Worm (Caenorhabditis elegans) whole organism, young adult: ENCODE data around the gene aat-4.

Experiments used
- B0035.1 ChIP-seq: sonication (generic microtip); optimal IDR thresholded peaks from 2 replicates; lab custom pipeline; 2016; ENCODE audit warnings: missing genetic modification characterization, mild to moderate bottlenecking, missing compliant biosample characterization, missing genotype, missing genetic modification reagents
- B0336.3 ChIP-seq: fragments of 200-800 bp; sonication (Bioruptor generic); IDR thresholded peaks from 2 replicates; pipeline ENCODE4 v1.3.6; 2022; ENCODE audit warnings: missing genetic modification characterization, missing compliant biosample characterization
- D2030.7 ChIP-seq: fragments of 200-800 bp; sonication (Bioruptor generic); IDR thresholded peaks from 2 replicates; pipeline ENCODE4 v1.3.6; 2022; ENCODE audit warnings: missing genetic modification reagents, missing genetic modification characterization, missing compliant biosample characterization
- F10E7.11 ChIP-seq: sonication (generic microtip); optimal IDR thresholded peaks from 2 replicates; lab custom pipeline; 2017; ENCODE audit warnings: mild to moderate bottlenecking, missing genetic modification characterization, moderate library complexity, missing compliant biosample characterization
- F39B2.1 ChIP-seq: fragments of 200-800 bp; sonication (Bioruptor generic); IDR thresholded peaks from 2 replicates; pipeline ENCODE4 v1.3.6; 2022; ENCODE audit warnings: missing genetic modification reagents, missing genetic modification characterization, missing compliant biosample characterization
- F49E8.2 ChIP-seq: sonication (generic microtip); optimal IDR thresholded peaks from 3 replicates; lab custom pipeline; 2017; ENCODE audit warnings: missing genetic modification characterization, mild to moderate bottlenecking, missing compliant biosample characterization, antibody characterized with exemption, moderate library complexity; ENCODE audit not compliant: insufficient read depth
- K12H6.12 ChIP-seq: fragments of 200-800 bp; sonication (Bioruptor generic); optimal IDR thresholded peaks from 2 replicates; lab custom pipeline; 2018; ENCODE audit warnings: mild to moderate bottlenecking, missing genetic modification characterization, missing compliant biosample characterization
- T07F8.4 ChIP-seq: sonication (generic microtip); optimal IDR thresholded peaks from 2 replicates; lab custom pipeline; 2016; ENCODE audit warnings: mild to moderate bottlenecking, missing genetic modification characterization, moderate library complexity, missing compliant biosample characterization
- T26A5.8 ChIP-seq: sonication (generic microtip); optimal IDR thresholded peaks from 2 replicates; lab custom pipeline; 2016; ENCODE audit warnings: missing genetic modification characterization, missing compliant biosample characterization
- Y53F4B.3 ChIP-seq: fragments of 200-800 bp; sonication (Bioruptor generic); IDR thresholded peaks from 2 replicates; pipeline ENCODE4 v1.3.6; 2022; ENCODE audit warnings: missing genetic modification reagents, missing genetic modification characterization, missing compliant biosample characterization
- Y56A3A.18 ChIP-seq: fragments of 200-800 bp; sonication (Bioruptor generic); IDR thresholded peaks from 2 replicates; pipeline ENCODE4 v1.3.6; 2022; ENCODE audit warnings: missing genetic modification reagents, missing genetic modification characterization, missing compliant biosample characterization
- aptf-3 ChIP-seq: fragments of 200-800 bp; sonication (Bioruptor generic); IDR thresholded peaks from 2 replicates; pipeline ENCODE4 v1.3.6; 2022; ENCODE audit warnings: missing genetic modification characterization, missing compliant biosample characterization
- athp-1 ChIP-seq: sonication (generic microtip); optimal IDR thresholded peaks from 2 replicates; lab custom pipeline; 2017; ENCODE audit warnings: mild to moderate bottlenecking, missing genetic modification characterization, missing compliant biosample characterization
- attf-6 ChIP-seq: fragments of 200-800 bp; sonication (Bioruptor generic); IDR thresholded peaks from 2 replicates; pipeline ENCODE4 v1.3.6; 2022; ENCODE audit warnings: missing genetic modification reagents, missing genetic modification characterization, missing compliant biosample characterization
- ceh-91 ChIP-seq: fragments of 200-800 bp; sonication (Bioruptor generic); IDR thresholded peaks from 2 replicates; pipeline ENCODE4 v1.3.6; 2022; ENCODE audit warnings: missing genetic modification reagents, missing genetic modification characterization, missing compliant biosample characterization
- die-1 ChIP-seq: sonication (generic microtip); optimal IDR thresholded peaks from 2 replicates; lab custom pipeline; 2016; ENCODE audit warnings: missing genotype, mild to moderate bottlenecking, missing genetic modification characterization, missing compliant biosample characterization
- dox-1 ChIP-seq: fragments of 200-800 bp; sonication (Bioruptor generic); IDR thresholded peaks from 2 replicates; pipeline ENCODE4 v1.3.6; 2022; ENCODE audit warnings: missing genetic modification reagents, missing genetic modification characterization, missing compliant biosample characterization
- efl-1 ChIP-seq: fragments of 150-350 bp; optimal IDR thresholded peaks from 2 replicates; lab custom pipeline; 2014; ENCODE audit warnings: missing biosample characterization, missing genetic modification reagents, missing genetic modification characterization
- egl-18 ChIP-seq: fragments of 200-800 bp; sonication (Bioruptor generic); IDR thresholded peaks from 2 replicates; pipeline ENCODE4 v1.3.6; 2022; ENCODE audit warnings: missing genetic modification reagents, missing genetic modification characterization, missing compliant biosample characterization
- egrh-3 ChIP-seq: fragments of 200-800 bp; sonication (Bioruptor generic); IDR thresholded peaks from 2 replicates; pipeline ENCODE4 v1.3.6; 2022; ENCODE audit warnings: missing genetic modification reagents, missing genetic modification characterization, missing compliant biosample characterization
- him-1 ChIP-seq: sonication (generic microtip); optimal IDR thresholded peaks from 2 replicates; lab custom pipeline; 2016; ENCODE audit warnings: missing genotype, missing genetic modification reagents, missing genetic modification characterization, missing compliant biosample characterization
- hsf-1 ChIP-seq: fragments of 200-800 bp; sonication (Bioruptor generic); IDR thresholded peaks from 2 replicates; pipeline ENCODE4 v1.3.6; 2022; ENCODE audit warnings: missing genetic modification reagents, missing genetic modification characterization, missing compliant biosample characterization
- let-607 ChIP-seq, 2 experiments: fragments of 200-800 bp in 1 of 2; sonication (Bioruptor generic) in 1 of 2; sonication (generic microtip) in 1 of 2; optimal IDR thresholded peaks; 2 replicates each; lab custom pipeline; 2016 to 2018; ENCODE audit warnings: mild to moderate bottlenecking in 2 of 2, missing compliant biosample characterization in 2 of 2, missing genetic modification characterization in 2 of 2, moderate library complexity in 2 of 2, missing genotype in 1 of 2
- lin-40 ChIP-seq: sonication (generic microtip); optimal IDR thresholded peaks from 2 replicates; lab custom pipeline; 2016; ENCODE audit warnings: missing genetic modification characterization, mild to moderate bottlenecking, missing compliant biosample characterization, missing genotype, missing genetic modification reagents
- lir-1 ChIP-seq: fragments of 200-800 bp; sonication (Bioruptor generic); conservative IDR thresholded peaks from 2 replicates; pipeline ENCODE4 v1.3.6; 2022; ENCODE audit warnings: missing genetic modification reagents, missing genetic modification characterization, missing compliant biosample characterization
- lsl-1 ChIP-seq: fragments of 200-800 bp; sonication (Bioruptor generic); optimal IDR thresholded peaks from 2 replicates; lab custom pipeline; 2018; ENCODE audit warnings: mild to moderate bottlenecking, missing genetic modification characterization, moderate library complexity, missing compliant biosample characterization
- madf-6 ChIP-seq: fragments of 200-800 bp; sonication (Bioruptor generic); IDR thresholded peaks from 2 replicates; pipeline ENCODE4 v1.3.6; 2022; ENCODE audit warnings: missing genetic modification reagents, missing genetic modification characterization, missing compliant biosample characterization
- mes-4 ChIP-seq: sonication (generic microtip); optimal IDR thresholded peaks from 2 replicates; lab custom pipeline; 2016; ENCODE audit warnings: missing genotype, missing genetic modification characterization, missing compliant biosample characterization
- mxl-1 ChIP-seq: sonication (generic microtip); optimal IDR thresholded peaks from 2 replicates; lab custom pipeline; 2016; ENCODE audit warnings: missing genetic modification characterization, missing compliant biosample characterization
- nfya-1 ChIP-seq: sonication (generic microtip); optimal IDR thresholded peaks from 2 replicates; lab custom pipeline; 2017; ENCODE audit warnings: antibody characterized with exemption, missing compliant biosample characterization, missing genetic modification characterization, borderline replicate concordance; ENCODE audit not compliant: insufficient read depth
- nhr-27 ChIP-seq: fragments of 200-800 bp; sonication (Bioruptor generic); optimal IDR thresholded peaks from 2 replicates; lab custom pipeline; 2018; ENCODE audit warnings: mild to moderate bottlenecking, missing genetic modification characterization, moderate library complexity, missing compliant biosample characterization
- pbrm-1 ChIP-seq: fragments of 200-800 bp; sonication (Bioruptor generic); IDR thresholded peaks from 2 replicates; pipeline ENCODE4 v1.3.6; 2022; ENCODE audit warnings: missing genetic modification reagents, missing genetic modification characterization, missing compliant biosample characterization
- repo-1 ChIP-seq: sonication (generic microtip); optimal IDR thresholded peaks from 2 replicates; lab custom pipeline; 2017; ENCODE audit warnings: mild to moderate bottlenecking, missing genetic modification characterization, missing compliant biosample characterization
- rpc-1 ChIP-seq, 2 experiments: fragments of 150-350 bp in 1 of 2; sonication (generic microtip) in 1 of 2; optimal IDR thresholded peaks; 2 replicates each; lab custom pipeline; 2014 to 2018; ENCODE audit warnings: missing biosample characterization in 1 of 2, missing genetic modification characterization in 1 of 2, missing genetic modification reagents in 1 of 2, missing genotype in 1 of 2
- sdz-38 ChIP-seq: sonication (generic microtip); optimal IDR thresholded peaks from 2 replicates; lab custom pipeline; 2016; ENCODE audit warnings: missing genotype, missing genetic modification characterization, missing compliant biosample characterization
- tbp1 ChIP-seq: fragments of 200-800 bp; sonication (Bioruptor generic); optimal IDR thresholded peaks from 2 replicates; lab custom pipeline; 2018; ENCODE audit warnings: mild to moderate bottlenecking, missing genetic modification characterization, missing compliant biosample characterization
- ztf-18 ChIP-seq: sonication (generic microtip); optimal IDR thresholded peaks from 2 replicates; lab custom pipeline; 2016; ENCODE audit warnings: missing genotype, mild to moderate bottlenecking, missing genetic modification characterization, missing compliant biosample characterization
- ztf-3 ChIP-seq: fragments of 200-800 bp; sonication (Bioruptor generic); optimal IDR thresholded peaks from 2 replicates; lab custom pipeline; 2018; ENCODE audit warnings: mild to moderate bottlenecking, missing genetic modification characterization, missing compliant biosample characterization
- ztf-6 ChIP-seq: fragments of 200-800 bp; sonication (Bioruptor generic); IDR thresholded peaks from 2 replicates; pipeline ENCODE4 v1.3.6; 2022; ENCODE audit warnings: missing genetic modification reagents, missing genetic modification characterization, missing compliant biosample characterization

Gene aat-4

DNA sequence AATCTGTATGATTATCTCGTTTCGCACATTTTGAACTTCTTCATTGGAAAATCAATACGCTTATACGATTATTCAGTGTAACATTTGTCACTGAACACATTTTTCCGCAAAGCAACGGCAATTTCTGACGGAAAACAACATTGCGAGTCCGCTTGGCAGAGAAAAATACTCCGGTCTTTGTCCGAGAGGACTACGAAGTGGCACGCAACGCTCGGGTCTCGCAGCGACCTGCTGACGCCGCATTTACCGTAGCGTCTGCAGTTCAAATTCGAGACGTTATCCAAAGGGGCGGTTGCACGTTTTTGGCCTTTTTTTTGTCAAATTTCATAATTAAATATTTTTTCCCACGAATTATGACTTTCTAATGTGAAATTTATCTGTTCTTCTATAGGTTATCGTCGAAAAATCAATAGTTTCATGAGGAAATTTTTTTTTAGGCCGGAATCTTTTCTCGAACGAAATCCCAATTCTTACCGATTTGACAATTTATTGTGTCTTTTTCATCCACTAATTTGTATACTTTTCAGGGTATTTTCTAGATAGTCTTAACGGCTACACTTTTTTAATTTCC is 48.2 kb upstream of the aat-4 start, which contains the start of gene sqd-1 (continued):
- TF ChIP-seq dox-1 (peak; percentile 96), ceh-91 (GFP tag; lab: Robert Waterston, UW) (peak; percentile 89), F49E8.2 (tag; lab: Kevin White, UChicago) (peak; percentile 78), K12H6.12 (peak; percentile 91), mxl-1 (tag; lab: Kevin White, UChicago) (no peak), aptf-3 (GFP tag; lab: Robert Waterston, UW) (0 out of 2 replicates have a peak, but pooled peaks have one; percentile 36), madf-6 (GFP tag; lab: Robert Waterston, UW) (peak; percentile 86), repo-1 (tag; lab: Kevin White, UChicago) (peak; percentile 90), hsf-1 (GFP tag; lab: Robert Waterston, UW) (peak; percentile 76; the same call in 1 of the 2 replicates), lin-40 (peak; percentile 96), ztf-18 (tag; lab: Kevin White, UChicago) (peak; percentile 48), F10E7.11 (tag; lab: Kevin White, UChicago) (no peak), egl-18 (GFP tag; lab: Robert Waterston, UW) (peak; percentile 72; the same call in 1 of the 2 replicates), T26A5.8 (tag; lab: Kevin White, UChicago) (peak; percentile 9), tbp1 (GFP tag; lab: Kevin White, UChicago) (peak; percentile 75), pbrm-1 (peak; percentile 96), T07F8.4 (tag; lab: Kevin White, UChicago) (no peak), nhr-27 (tag; lab: Kevin White, UChicago) (peak; percentile 57), ztf-3 (no peak), Y56A3A.18 (peak; percentile 91), lir-1 (GFP tag; lab: Robert Waterston, UW) (peak; percentile 91), die-1 (tag; lab: Kevin White, UChicago) (peak; percentile 55), B0336.3 (GFP tag; lab: Robert Waterston, UW) (peak; percentile 93), rpc-1 (optimal IDR thresholded peaks at IDR 0.05; lab: Kevin White, UChicago) (peak; percentile 14), rpc-1 (tag; optimal IDR thresholded peaks at IDR 0.05; lab: Kevin White, UChicago) (no peak), ztf-6 (GFP tag; lab: Robert Waterston, UW) (peak; percentile 78), lsl-1 (peak; percentile 82), efl-1 (peak; percentile 43), B0035.1 (peak; percentile 30), attf-6 (peak; percentile 79; the same call in 1 of the 2 replicates), F39B2.1 (GFP tag; lab: Robert Waterston, UW) (no peak), D2030.7 (GFP tag; lab: Robert Waterston, UW) (peak; percentile 89), Y53F4B.3 (peak; percentile 81), nfya-1 (tag; lab: Kevin White, UChicago) (no peak), mes-4 (no peak), athp-1 (tag; lab: Kevin White, UChicago) (peak; percentile 87), let-607 (tag; optimal IDR thresholded peaks at IDR 0.05; lab: Kevin White, UChicago) (peak; percentile 84 to 93), him-1 (tag; lab: Kevin White, UChicago) (no peak), egrh-3 (GFP tag; lab: Robert Waterston, UW) (peak; percentile 57; the same call in 1 of the 2 replicates), sdz-38 (no peak)
